Fruit fly (Drosophila melanogaster) whole organism: ENCODE measurements around the gene TwdlD.

Experiments
- CG8478 ChIP-seq: fragments of >200 bp; optimal IDR thresholded peaks from 2 replicates; lab custom pipeline; 2018; ENCODE audit warnings: inconsistent platforms
- Dll ChIP-seq: fragments of >200 bp; optimal IDR thresholded peaks from 2 replicates; lab custom pipeline; 2017
- EcR ChIP-seq, 2 experiments: fragments of >200 bp; optimal IDR thresholded peaks; 2 replicates each; lab custom pipeline; 2017; ENCODE audit warnings: missing biosample characterization in 2 of 2, missing genetic modification characterization in 2 of 2, missing genetic modification reagents in 2 of 2
- pan ChIP-seq: fragments of >200 bp; optimal IDR thresholded peaks from 2 replicates; lab custom pipeline; 2017
- psq ChIP-seq: fragments of >200 bp; optimal IDR thresholded peaks from 2 replicates; lab custom pipeline; 2017
- usp ChIP-seq: fragments of >200 bp; optimal IDR thresholded peaks from 2 replicates; lab custom pipeline; 2017; ENCODE audit warnings: missing biosample characterization, missing genetic modification characterization, mixed read lengths

TwdlD gene

dm6 chr3R:26639503-26640075 is at the start of gene TwdlD:
Gene TwdlD, plus strand, starts transcription at chr3R:26640025.
- no peak for TF ChIP-seq pan (lab: Kevin White, UChicago)
- TF ChIP-seq CG8478 (lab: Kevin White, UChicago): no peak
- TF ChIP-seq EcR (GFP tag; optimal IDR thresholded peaks at IDR 0.05; lab: Kevin White, UChicago): no peak
- no peak for TF ChIP-seq psq
- no peak for TF ChIP-seq Dll (lab: Kevin White, UChicago)

- no peak for TF ChIP-seq CG8478 (lab: Kevin White, UChicago)
- no peak for TF ChIP-seq usp
- TF ChIP-seq pan (lab: Kevin White, UChicago): no peak
- TF ChIP-seq psq: no peak
- TF ChIP-seq Dll (lab: Kevin White, UChicago): no peak
- TF ChIP-seq EcR (GFP tag; optimal IDR thresholded peaks at IDR 0.05; lab: Kevin White, UChicago): no peak
Observed at dm6 chr3R:26593847-26594542, 45.8 kb upstream of the TwdlD start.

dm6 chr3R:26606498-26606897 is 33.3 kb upstream of the TwdlD start:
- no peak for TF ChIP-seq Dll (lab: Kevin White, UChicago)
- TF ChIP-seq psq: no peak
- no peak for TF ChIP-seq EcR (GFP tag; optimal IDR thresholded peaks at IDR 0.05; lab: Kevin White, UChicago)
- TF ChIP-seq CG8478 (lab: Kevin White, UChicago): no peak
- no peak for TF ChIP-seq usp
- no peak for TF ChIP-seq pan (lab: Kevin White, UChicago)

- TF ChIP-seq EcR (GFP tag; optimal IDR thresholded peaks at IDR 0.05; lab: Kevin White, UChicago) (no peak), usp (no peak), Dll (lab: Kevin White, UChicago) (no peak), CG8478 (lab: Kevin White, UChicago) (no peak), pan (lab: Kevin White, UChicago) (no peak), psq (no peak)
Observed at dm6 chr3R:26615428-26615827, 24.4 kb upstream of the TwdlD start.

dm6 chr3R:26618818-26619217 is 21.0 kb upstream of the TwdlD start, which contains the start of gene TwdlM:
Gene TwdlM, plus strand, starts transcription at chr3R:26619118.
- TF ChIP-seq pan (lab: Kevin White, UChicago) (no peak), usp (no peak), CG8478 (lab: Kevin White, UChicago) (no peak), psq (no peak), EcR (GFP tag; optimal IDR thresholded peaks at IDR 0.05; lab: Kevin White, UChicago) (no peak), Dll (lab: Kevin White, UChicago) (no peak)

dm6 chr3R:26621314-26621813 is 18.5 kb upstream of the TwdlD start, which contains the start of gene TwdlP:
Gene TwdlP, minus strand, starts transcription at chr3R:26621364.
- TF ChIP-seq usp: no peak
- TF ChIP-seq pan (lab: Kevin White, UChicago): no peak
- no peak for TF ChIP-seq psq
- TF ChIP-seq CG8478 (lab: Kevin White, UChicago): no peak
- TF ChIP-seq Dll (lab: Kevin White, UChicago): no peak
- TF ChIP-seq EcR (GFP tag; optimal IDR thresholded peaks at IDR 0.05; lab: Kevin White, UChicago): no peak

- TF ChIP-seq psq (no peak), EcR (GFP tag; optimal IDR thresholded peaks at IDR 0.05; lab: Kevin White, UChicago) (no peak), CG8478 (lab: Kevin White, UChicago) (no peak), usp (no peak), Dll (lab: Kevin White, UChicago) (no peak), pan (lab: Kevin White, UChicago) (no peak)
Observed at dm6 chr3R:26623493-26623956, 16.3 kb upstream of the TwdlD start, which contains the start of gene TwdlB. Gene TwdlB, minus strand, starts transcription at chr3R:26623543.

dm6 chr3R:26625552-26625951 is 14.3 kb upstream of the TwdlD start, which contains the start of gene TwdlL:
Gene TwdlL, minus strand, starts transcription at chr3R:26625652.
- TF ChIP-seq CG8478 (lab: Kevin White, UChicago) (no peak), psq (no peak), EcR (GFP tag; optimal IDR thresholded peaks at IDR 0.05; lab: Kevin White, UChicago) (no peak), usp (no peak), pan (lab: Kevin White, UChicago) (no peak), Dll (lab: Kevin White, UChicago) (no peak)

dm6 chr3R:26626638-26627037 is 13.2 kb upstream of the TwdlD start, which contains the start of gene TwdlO:
Gene TwdlO, minus strand, starts transcription at chr3R:26626738.
- TF ChIP-seq CG8478 (lab: Kevin White, UChicago) (no peak), psq (no peak), Dll (lab: Kevin White, UChicago) (no peak), usp (no peak), pan (lab: Kevin White, UChicago) (no peak), EcR (GFP tag; optimal IDR thresholded peaks at IDR 0.05; lab: Kevin White, UChicago) (no peak)

- TF ChIP-seq pan (lab: Kevin White, UChicago): no peak
- no peak for TF ChIP-seq psq
- no peak for TF ChIP-seq Dll (lab: Kevin White, UChicago)
- no peak for TF ChIP-seq CG8478 (lab: Kevin White, UChicago)
- TF ChIP-seq EcR (GFP tag; optimal IDR thresholded peaks at IDR 0.05; lab: Kevin White, UChicago): no peak
- no peak for TF ChIP-seq usp
Observed at dm6 chr3R:26628624-26629023, 11.2 kb upstream of the TwdlD start, which contains the start of gene TwdlK. Gene TwdlK, minus strand, starts transcription at chr3R:26628724.

dm6 chr3R:26629618-26630017 is 10.2 kb upstream of the TwdlD start, which contains the start of gene TwdlJ:
Gene TwdlJ, plus strand, starts transcription at chr3R:26629918.
- no peak for TF ChIP-seq CG8478 (lab: Kevin White, UChicago)
- no peak for TF ChIP-seq psq
- TF ChIP-seq Dll (lab: Kevin White, UChicago): no peak
- no peak for TF ChIP-seq pan (lab: Kevin White, UChicago)
- TF ChIP-seq usp: no peak
- no peak for TF ChIP-seq EcR (GFP tag; optimal IDR thresholded peaks at IDR 0.05; lab: Kevin White, UChicago)
